Fruit fly (Drosophila melanogaster): Measurements from ENCODE around the gene Scr.

The Scr gene

DNA sequence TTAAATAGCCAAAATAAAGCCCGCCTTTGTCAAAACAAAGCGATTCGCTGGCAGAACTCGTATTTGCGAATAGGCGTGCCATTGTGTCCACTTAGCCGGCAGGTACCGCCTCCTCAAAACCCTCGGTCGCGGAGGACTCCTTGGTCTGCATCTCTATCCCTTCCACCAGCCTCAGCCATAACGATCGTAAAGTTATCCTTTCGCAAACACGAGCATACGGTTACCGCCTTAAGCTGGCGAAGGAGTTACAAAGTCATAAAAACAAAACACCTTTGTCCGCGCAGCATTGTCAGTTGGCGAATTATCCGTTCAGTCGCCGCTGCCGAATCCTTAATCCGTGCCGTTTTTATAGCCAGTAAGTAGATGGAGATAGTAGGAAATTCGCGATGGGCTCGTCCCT lies 18.4 kb upstream of the Scr start:
- TF ChIP-seq tai (GFP tag; optimal IDR thresholded peaks at IDR 0.05) (no peak), Hr78 (GFP tag; optimal IDR thresholded peaks at IDR 0.05) (no peak), lola (GFP tag; optimal IDR thresholded peaks at IDR 0.05) (no peak), Abd-B (GFP tag; optimal IDR thresholded peaks at IDR 0.05) (no peak), brk (GFP tag; optimal IDR thresholded peaks at IDR 0.05) (no peak)

DNA sequence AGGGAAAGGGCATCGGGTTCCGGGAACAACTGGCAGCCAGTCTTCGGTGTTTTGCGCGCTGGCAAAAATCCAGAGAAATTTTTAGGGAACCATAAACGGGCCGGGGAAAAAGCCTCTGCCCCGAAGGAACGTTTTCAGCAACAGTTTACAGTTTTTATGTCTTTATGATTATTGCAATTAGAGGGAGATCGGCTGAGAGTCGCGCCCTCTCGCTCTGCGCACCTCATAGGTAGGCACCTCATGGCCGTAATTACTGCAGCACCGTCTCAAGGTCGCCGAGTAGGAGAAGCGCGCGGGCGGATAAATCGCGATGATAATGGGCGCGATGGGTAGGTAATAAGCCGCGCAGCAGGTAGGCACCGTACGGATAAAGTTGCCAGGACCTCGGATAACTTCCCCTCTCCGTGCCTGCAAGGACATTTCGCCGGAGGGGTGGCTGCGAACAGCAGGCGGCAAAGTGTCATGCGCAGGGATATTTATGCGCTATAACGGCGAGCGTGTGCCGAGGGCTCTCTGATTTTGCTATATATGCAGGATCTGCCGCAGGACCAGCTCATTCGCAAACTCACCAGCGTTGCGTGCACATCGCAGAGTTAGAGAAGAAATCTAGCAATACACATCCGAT lies 14.1 kb upstream of the Scr start, which contains the start of gene ftz:
Gene ftz, plus strand, starts transcription at position 556 of the 625 bp plus-strand sequence.
- TF ChIP-seq Dfd (GFP tag; optimal IDR thresholded peaks at IDR 0.05): no peak

DNA sequence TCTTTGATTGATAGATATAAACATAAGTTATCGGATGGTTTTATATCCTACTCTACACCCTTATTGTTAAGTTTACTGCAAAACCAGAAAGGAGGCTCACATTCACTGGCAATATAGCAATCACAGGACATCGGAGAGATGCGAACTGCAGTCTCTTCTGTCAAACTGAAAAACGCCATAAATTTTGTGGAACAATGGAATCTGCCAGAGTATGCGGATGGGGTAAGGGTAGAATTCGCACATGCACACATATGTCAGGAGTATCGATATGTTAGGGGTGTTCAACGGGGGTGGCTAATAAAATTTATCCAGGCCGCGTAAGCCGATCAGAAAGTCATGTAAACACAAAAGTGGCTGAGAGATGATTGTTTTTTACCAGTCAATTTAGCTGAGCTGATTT lies 12.8 kb upstream of the Scr start:
- TF ChIP-seq Rel (GFP tag; optimal IDR thresholded peaks at IDR 0.05) (no peak), Rel (tag; optimal IDR thresholded peaks at IDR 0.05) (no peak), pan (optimal IDR thresholded peaks at IDR 0.05) (no peak), br (GFP tag; optimal IDR thresholded peaks at IDR 0.05) (no peak), Hr83 (GFP tag; optimal IDR thresholded peaks at IDR 0.05; ENCODE audit: poor library complexity, severe bottlenecking) (no peak), HLH106 (tag; optimal IDR thresholded peaks at IDR 0.05) (no peak), GATAd (GFP tag; optimal IDR thresholded peaks at IDR 0.05) (no peak), jim (GFP tag; optimal IDR thresholded peaks at IDR 0.05) (no peak), Abd-B (GFP tag; optimal IDR thresholded peaks at IDR 0.05) (no peak), Myc (optimal IDR thresholded peaks at IDR 0.05) (no peak), rgr (GFP tag; optimal IDR thresholded peaks at IDR 0.05) (no peak), dsf (GFP tag; optimal IDR thresholded peaks at IDR 0.05; ENCODE audit: borderline replicate concordance) (no peak), sage (GFP tag; optimal IDR thresholded peaks at IDR 0.05) (no peak), h (GFP tag; optimal IDR thresholded peaks at IDR 0.05) (no peak), CG32264 (GFP tag; optimal IDR thresholded peaks at IDR 0.05) (no peak), dl (GFP tag; optimal IDR thresholded peaks at IDR 0.05; ENCODE audit: insufficient read depth in 1 of 2, partially characterized antibody in 2 of 2) (no peak), OdsH (GFP tag; optimal IDR thresholded peaks at IDR 0.05) (no peak), woc (GFP tag; optimal IDR thresholded peaks at IDR 0.05) (no peak), CG9705 (GFP tag; optimal IDR thresholded peaks at IDR 0.05) (no peak)

DNA sequence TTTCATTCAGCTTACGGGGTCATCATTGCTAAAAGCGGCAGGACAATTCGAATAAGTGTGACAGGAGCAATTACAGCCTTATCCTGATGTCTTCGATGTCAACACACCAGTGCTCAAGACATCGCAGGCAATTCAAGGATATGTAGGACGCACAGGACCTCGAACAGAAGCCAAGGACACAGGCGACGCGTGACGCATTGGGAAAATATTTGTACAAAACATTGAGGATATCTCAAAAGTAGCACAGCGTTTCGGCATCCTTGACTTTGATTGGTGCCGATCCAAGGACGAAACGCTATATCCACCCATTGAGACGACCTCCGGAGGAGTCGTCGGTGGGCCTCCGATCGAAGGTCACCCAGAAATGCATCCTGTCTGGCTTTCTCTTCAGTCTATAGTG lies 10.3 kb upstream of the Scr start:
- no peak for TF ChIP-seq Vsx2 (GFP tag; optimal IDR thresholded peaks at IDR 0.05; ENCODE audit: partially characterized antibody)
- no peak for TF ChIP-seq GATAd (GFP tag; optimal IDR thresholded peaks at IDR 0.05)
- TF ChIP-seq dsf (GFP tag; optimal IDR thresholded peaks at IDR 0.05; ENCODE audit: borderline replicate concordance): no peak
- TF ChIP-seq Mio (GFP tag; optimal IDR thresholded peaks at IDR 0.05): no peak
- no peak for TF ChIP-seq Dif (GFP tag; optimal IDR thresholded peaks at IDR 0.05; ENCODE audit: partially characterized antibody)
- no peak for TF ChIP-seq Hr83 (GFP tag; optimal IDR thresholded peaks at IDR 0.05; ENCODE audit: poor library complexity, severe bottlenecking)
- no peak for TF ChIP-seq Jra (GFP tag; optimal IDR thresholded peaks at IDR 0.05)
- no peak for TF ChIP-seq Hnf4 (GFP tag; optimal IDR thresholded peaks at IDR 0.05)

DNA sequence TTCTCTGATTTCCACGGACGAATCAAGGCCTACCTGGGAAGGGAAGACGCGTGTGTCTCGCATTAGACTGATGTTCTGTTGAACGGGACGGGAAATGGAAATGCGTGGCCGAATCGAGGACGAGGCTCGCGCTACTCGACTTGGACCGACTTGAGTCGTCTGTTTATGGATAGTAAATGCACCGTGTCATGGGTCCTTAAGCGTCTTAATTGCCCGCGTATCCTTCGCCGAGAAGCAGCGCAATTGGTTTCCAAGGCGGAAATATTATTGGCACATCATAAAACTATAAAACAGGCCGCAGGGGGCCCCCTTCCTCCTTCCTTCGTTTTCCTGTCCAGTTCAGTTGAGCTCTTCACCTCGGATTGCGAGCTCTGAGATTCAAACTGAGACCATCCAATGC lies 9.2 kb upstream of the Scr start:
- TF ChIP-seq rgr (GFP tag; optimal IDR thresholded peaks at IDR 0.05) (no peak), dsf (GFP tag; optimal IDR thresholded peaks at IDR 0.05; ENCODE audit: borderline replicate concordance) (no peak), jim (GFP tag; optimal IDR thresholded peaks at IDR 0.05) (no peak), dmrt93B (GFP tag; optimal IDR thresholded peaks at IDR 0.05) (no peak), Dfd (GFP tag; optimal IDR thresholded peaks at IDR 0.05) (no peak), Abd-B (GFP tag; optimal IDR thresholded peaks at IDR 0.05) (no peak), fru (GFP tag; optimal IDR thresholded peaks at IDR 0.05) (no peak), sage (GFP tag; optimal IDR thresholded peaks at IDR 0.05) (no peak), Rel (GFP tag; optimal IDR thresholded peaks at IDR 0.05) (no peak), Rel (tag; optimal IDR thresholded peaks at IDR 0.05) (no peak), Hr83 (GFP tag; optimal IDR thresholded peaks at IDR 0.05; ENCODE audit: poor library complexity, severe bottlenecking) (no peak), CrebA (GFP tag; optimal IDR thresholded peaks at IDR 0.05; ENCODE audit: borderline replicate concordance) (no peak), ey (GFP tag; optimal IDR thresholded peaks at IDR 0.05) (no peak), woc (GFP tag; optimal IDR thresholded peaks at IDR 0.05) (no peak), N (GFP tag; optimal IDR thresholded peaks at IDR 0.05) (no peak), usp (GFP tag; optimal IDR thresholded peaks at IDR 0.05) (no peak), Hnf4 (GFP tag; optimal IDR thresholded peaks at IDR 0.05) (no peak), lola (GFP tag; optimal IDR thresholded peaks at IDR 0.05) (no peak), HLH106 (tag; optimal IDR thresholded peaks at IDR 0.05) (no peak)
